Fruit fly (Drosophila melanogaster) whole organism, embryonic: ENCODE measurements around the gene CG13671.

Experiments used
- ATbp ChIP-seq: fragments of 200-800 bp; sonication (Bioruptor generic); optimal IDR thresholded peaks from 2 replicates; lab custom pipeline; 2017; ENCODE audit warnings: missing biosample characterization, mild to moderate bottlenecking, missing genetic modification characterization, missing genetic modification reagents
- Ada2b ChIP-seq: fragments of 200-800 bp; sonication (Bioruptor generic); IDR thresholded peaks from 2 replicates; pipeline ENCODE4 v1.3.6; 2022; ENCODE audit warnings: missing biosample characterization, missing genetic modification characterization
- CG10274 ChIP-seq: fragments of 200-800 bp; sonication (Bioruptor generic); optimal IDR thresholded peaks from 3 replicates; lab custom pipeline; 2017; ENCODE audit warnings: missing biosample characterization, mild to moderate bottlenecking, missing genetic modification characterization
- CG10654 ChIP-seq: fragments of 200-800 bp; sonication (Bioruptor generic); optimal IDR thresholded peaks from 2 replicates; lab custom pipeline; 2016; ENCODE audit warnings: missing biosample characterization, missing genetic modification characterization
- CG11398 ChIP-seq: fragments of 200-800 bp; sonication (Bioruptor generic); optimal IDR thresholded peaks from 2 replicates; lab custom pipeline; 2016; ENCODE audit warnings: missing biosample characterization, missing genetic modification characterization
- CG11560 ChIP-seq: fragments of 200-800 bp; sonication (Bioruptor generic); IDR thresholded peaks from 3 replicates; pipeline ENCODE4 v1.3.6; 2022; ENCODE audit warnings: missing biosample characterization, missing genetic modification characterization
- CG14860 ChIP-seq: fragments of 200-800 bp; sonication (Bioruptor generic); IDR thresholded peaks from 3 replicates; pipeline ENCODE4 v1.3.6; 2022; ENCODE audit warnings: missing biosample characterization, missing genetic modification characterization; ENCODE audit not compliant: partially characterized antibody
- CG16813 ChIP-seq: fragments of 200-800 bp; sonication (Bioruptor generic); IDR thresholded peaks from 3 replicates; pipeline ENCODE4 v1.3.6; 2022; ENCODE audit warnings: missing biosample characterization, missing genetic modification characterization; ENCODE audit not compliant: partially characterized antibody
- CG16863 ChIP-seq: fragments of 200-800 bp; sonication (Bioruptor generic); optimal IDR thresholded peaks from 3 replicates; lab custom pipeline; 2016; ENCODE audit warnings: missing biosample characterization, missing genetic modification characterization
- CG17612 ChIP-seq: fragments of 200-800 bp; sonication (Bioruptor generic); IDR thresholded peaks from 2 replicates; pipeline ENCODE4 v1.3.6; 2022; ENCODE audit warnings: missing biosample characterization, missing genetic modification characterization
- CG1832 ChIP-seq: fragments of 200-800 bp; sonication (Bioruptor generic); optimal IDR thresholded peaks from 2 replicates; lab custom pipeline; 2017; ENCODE audit warnings: missing biosample characterization, mild to moderate bottlenecking, missing genetic modification characterization, inconsistent platforms
- CG31365 ChIP-seq: fragments of 200-800 bp; sonication (Bioruptor generic); optimal IDR thresholded peaks from 2 replicates; lab custom pipeline; 2018; ENCODE audit warnings: missing biosample characterization, mild to moderate bottlenecking, missing genetic modification characterization
- CG31388 ChIP-seq: fragments of 200-800 bp; sonication (Bioruptor generic); optimal IDR thresholded peaks from 2 replicates; lab custom pipeline; 2016; ENCODE audit warnings: missing biosample characterization, missing genetic modification characterization
- CG31441 ChIP-seq: fragments of 200-800 bp; sonication (Bioruptor generic); IDR thresholded peaks from 2 replicates; pipeline ENCODE4 v1.3.6; 2022; ENCODE audit warnings: missing biosample characterization, missing genetic modification characterization
- CG3407 ChIP-seq: fragments of 200-800 bp; sonication (Bioruptor generic); optimal IDR thresholded peaks from 2 replicates; lab custom pipeline; 2018; ENCODE audit warnings: missing biosample characterization, mild to moderate bottlenecking, missing genetic modification characterization
- CG4328 ChIP-seq: fragments of 200-800 bp; sonication (Bioruptor generic); optimal IDR thresholded peaks from 3 replicates; lab custom pipeline; 2017; ENCODE audit warnings: missing biosample characterization, missing genetic modification reagents, missing genetic modification characterization
- CG4360 ChIP-seq: fragments of 200-800 bp; sonication (Bioruptor generic); IDR thresholded peaks from 2 replicates; pipeline ENCODE4 v1.3.6; 2022; ENCODE audit warnings: missing biosample characterization, missing genetic modification characterization
- CG4820 ChIP-seq: fragments of 200-800 bp; sonication (Bioruptor generic); optimal IDR thresholded peaks from 3 replicates; lab custom pipeline; 2016; ENCODE audit warnings: missing biosample characterization, missing genetic modification characterization
- CG6683 ChIP-seq: fragments of 200-800 bp; sonication (Bioruptor generic); optimal IDR thresholded peaks from 2 replicates; lab custom pipeline; 2017; ENCODE audit warnings: missing biosample characterization, mild to moderate bottlenecking, missing genetic modification characterization, missing genetic modification reagents
- CG6813 ChIP-seq: fragments of 200-800 bp; sonication (Bioruptor generic); optimal IDR thresholded peaks from 2 replicates; lab custom pipeline; 2017; ENCODE audit warnings: missing biosample characterization, missing genetic modification characterization, mild to moderate bottlenecking, moderate library complexity, missing genetic modification reagents
- CG7271 ChIP-seq: fragments of 200-800 bp; sonication (Bioruptor generic); optimal IDR thresholded peaks from 2 replicates; lab custom pipeline; 2018; ENCODE audit warnings: missing biosample characterization, mild to moderate bottlenecking, missing genetic modification characterization, moderate library complexity
- CG8089 ChIP-seq: fragments of 200-800 bp; sonication (Bioruptor generic); optimal IDR thresholded peaks from 3 replicates; lab custom pipeline; 2016; ENCODE audit warnings: missing biosample characterization, missing genetic modification characterization
- CoRest ChIP-seq: fragments of 200-800 bp; sonication (Bioruptor generic); optimal IDR thresholded peaks from 3 replicates; lab custom pipeline; 2018; ENCODE audit warnings: missing biosample characterization, mild to moderate bottlenecking, missing genetic modification characterization, moderate library complexity
- E2f2 ChIP-seq: fragments of 200-800 bp; sonication (Bioruptor generic); IDR thresholded peaks from 2 replicates; pipeline ENCODE4 v1.3.6; 2022; ENCODE audit warnings: missing biosample characterization, missing genetic modification characterization
- Eip74EF ChIP-seq, 2 experiments: fragments of 200-800 bp in 1 of 2; fragments of >200 bp in 1 of 2; sonication (Bioruptor generic) in 1 of 2; optimal IDR thresholded peaks; 2 replicates each; lab custom pipeline; 2017 to 2019; ENCODE audit warnings: missing biosample characterization in 2 of 2, missing genetic modification characterization in 2 of 2, mild to moderate bottlenecking in 1 of 2, moderate library complexity in 1 of 2
- Fer1 ChIP-seq: fragments of 200-800 bp; sonication (Bioruptor generic); optimal IDR thresholded peaks from 2 replicates; lab custom pipeline; 2017; ENCODE audit warnings: missing biosample characterization, mild to moderate bottlenecking, missing genetic modification characterization
- H2.0 ChIP-seq: fragments of 200-800 bp; sonication (Bioruptor generic); IDR thresholded peaks from 2 replicates; pipeline ENCODE4 v1.3.6; 2022; ENCODE audit warnings: missing biosample characterization, missing genetic modification characterization
- HLHmδ ChIP-seq: fragments of 200-800 bp; sonication (Bioruptor generic); optimal IDR thresholded peaks from 2 replicates; lab custom pipeline; 2018; ENCODE audit warnings: missing biosample characterization, mild to moderate bottlenecking, missing genetic modification characterization, moderate library complexity
- NFAT ChIP-seq: fragments of 200-800 bp; sonication (Bioruptor generic); IDR thresholded peaks from 2 replicates; pipeline ENCODE4 v1.3.6; 2022; ENCODE audit warnings: missing biosample characterization, missing genetic modification characterization
- Neu2 ChIP-seq: fragments of 200-800 bp; sonication (Bioruptor generic); optimal IDR thresholded peaks from 3 replicates; lab custom pipeline; 2016; ENCODE audit warnings: missing biosample characterization, missing genetic modification characterization, borderline replicate concordance
- Ravus ChIP-seq: fragments of 200-800 bp; sonication (Bioruptor generic); IDR thresholded peaks from 2 replicates; pipeline ENCODE4 v1.3.6; 2022; ENCODE audit warnings: missing biosample characterization, missing genetic modification characterization
- Scr ChIP-seq: fragments of 200-800 bp; sonication (Bioruptor generic); IDR thresholded peaks from 2 replicates; pipeline ENCODE4 v1.3.6; 2022; ENCODE audit warnings: missing biosample characterization, missing genetic modification characterization; ENCODE audit not compliant: partially characterized antibody
- Side ChIP-seq: fragments of 200-800 bp; sonication (Bioruptor generic); optimal IDR thresholded peaks from 2 replicates; lab custom pipeline; 2016; ENCODE audit warnings: missing biosample characterization, missing genetic modification characterization
- Ssrp ChIP-seq: fragments of 200-800 bp; sonication (Bioruptor generic); optimal IDR thresholded peaks from 2 replicates; lab custom pipeline; 2018; ENCODE audit warnings: missing biosample characterization, mild to moderate bottlenecking, missing genetic modification characterization, moderate library complexity
- TFAM ChIP-seq: fragments of 200-800 bp; sonication (Bioruptor generic); optimal IDR thresholded peaks from 2 replicates; lab custom pipeline; 2017; ENCODE audit warnings: missing biosample characterization, missing genetic modification characterization, inconsistent platforms
- ase ChIP-seq: fragments of 200-800 bp; sonication (Bioruptor generic); IDR thresholded peaks from 3 replicates; pipeline ENCODE4 v1.3.6; 2022; ENCODE audit warnings: missing biosample characterization, missing genetic modification characterization
- bbx ChIP-seq: fragments of 200-800 bp; sonication (Bioruptor generic); IDR thresholded peaks from 2 replicates; pipeline ENCODE4 v1.3.6; 2022; ENCODE audit warnings: missing biosample characterization, missing genetic modification characterization; ENCODE audit not compliant: partially characterized antibody
- bowl ChIP-seq: fragments of 200-800 bp; sonication (Bioruptor generic); IDR thresholded peaks from 2 replicates; pipeline ENCODE4 v1.3.6; 2022; ENCODE audit warnings: missing biosample characterization, missing genetic modification characterization
- da ChIP-seq: fragments of 200-800 bp; sonication (Bioruptor generic); optimal IDR thresholded peaks from 2 replicates; lab custom pipeline; 2016; ENCODE audit warnings: missing biosample characterization, missing genetic modification characterization
- eve ChIP-seq, 2 experiments: fragments of >200 bp; optimal IDR thresholded peaks; 2 replicates each; lab custom pipeline; 2017; ENCODE audit warnings: missing biosample characterization in 2 of 2, missing genetic modification characterization in 2 of 2
- gce ChIP-seq: fragments of 200-800 bp; sonication (Bioruptor generic); IDR thresholded peaks from 3 replicates; pipeline ENCODE4 v1.3.6; 2022; ENCODE audit warnings: missing biosample characterization, missing genetic modification characterization
- ham ChIP-seq: fragments of 200-800 bp; sonication (Bioruptor generic); IDR thresholded peaks from 2 replicates; pipeline ENCODE4 v1.3.6; 2022; ENCODE audit warnings: missing biosample characterization, missing genetic modification characterization
- kah ChIP-seq: fragments of 200-800 bp; sonication (Bioruptor generic); optimal IDR thresholded peaks from 2 replicates; lab custom pipeline; 2018; ENCODE audit warnings: missing biosample characterization, mild to moderate bottlenecking, missing genetic modification characterization
- org-1 ChIP-seq: fragments of 200-800 bp; sonication (Bioruptor generic); optimal IDR thresholded peaks from 2 replicates; lab custom pipeline; 2017; ENCODE audit warnings: missing biosample characterization, missing genetic modification characterization
- p53 ChIP-seq: fragments of 200-800 bp; sonication (Bioruptor generic); optimal IDR thresholded peaks from 2 replicates; lab custom pipeline; 2016; ENCODE audit warnings: missing biosample characterization, missing genetic modification characterization
- rib ChIP-seq: fragments of 200-800 bp; sonication (Bioruptor generic); IDR thresholded peaks from 2 replicates; pipeline ENCODE4 v1.3.6; 2022; ENCODE audit warnings: missing biosample characterization, missing genetic modification characterization
- sim ChIP-seq: fragments of 200-800 bp; sonication (Bioruptor generic); IDR thresholded peaks from 2 replicates; pipeline ENCODE4 v1.3.6; 2022; ENCODE audit warnings: missing biosample characterization, missing genetic modification characterization
- sima ChIP-seq: fragments of 200-800 bp; sonication (Bioruptor generic); optimal IDR thresholded peaks from 2 replicates; lab custom pipeline; 2016; ENCODE audit warnings: missing biosample characterization, missing genetic modification characterization
- tio ChIP-seq: fragments of 200-800 bp; sonication (Bioruptor generic); optimal IDR thresholded peaks from 2 replicates; lab custom pipeline; 2017; ENCODE audit warnings: missing biosample characterization, missing genetic modification characterization, inconsistent platforms
- wek ChIP-seq: fragments of 200-800 bp; sonication (Bioruptor generic); optimal IDR thresholded peaks from 3 replicates; lab custom pipeline; 2018; ENCODE audit warnings: missing biosample characterization, mild to moderate bottlenecking, missing genetic modification characterization, moderate library complexity
- z ChIP-seq: fragments of 200-800 bp; sonication (Bioruptor generic); IDR thresholded peaks from 3 replicates; pipeline ENCODE4 v1.3.6; 2022; ENCODE audit warnings: missing biosample characterization, missing genetic modification characterization

CG13671 gene

dm6 chr3L:8347346-8347745 lies 47.5 kb downstream of the CG13671 start (continued):
- no peak for TF ChIP-seq CG4360 (GFP tag; lab: Robert Waterston, UW)
- TF ChIP-seq Ssrp (tag; lab: Kevin White, UChicago): no peak
- no peak for TF ChIP-seq Eip74EF (GFP tag; optimal IDR thresholded peaks at IDR 0.05; lab: Kevin White, UChicago)
- TF ChIP-seq HLHmδ (GFP tag; lab: Kevin White, UChicago): peak; percentile 47
- TF ChIP-seq CG16863: no peak
- TF ChIP-seq CG31365 (tag; lab: Kevin White, UChicago): peak; percentile 30
- peak; percentile 37; the same call in 1 of the 3 replicates for TF ChIP-seq ase (GFP tag; lab: Robert Waterston, UW)
- TF ChIP-seq CG10274 (GFP tag; lab: Kevin White, UChicago): no peak
- TF ChIP-seq wek (GFP tag; lab: Kevin White, UChicago): peak; percentile 73
- no peak for TF ChIP-seq CG11398
- TF ChIP-seq z: 0 out of 3 replicates have a peak, but pooled peaks have one; percentile 28
- no peak for TF ChIP-seq CG11560 (tag; lab: Robert Waterston, UW)
- peak; percentile 44 for TF ChIP-seq CG3407 (GFP tag; lab: Kevin White, UChicago)
- peak; percentile 70 for TF ChIP-seq CG6813 (GFP tag; lab: Kevin White, UChicago)
- no peak for TF ChIP-seq Ravus (GFP tag; lab: Robert Waterston, UW)
- TF ChIP-seq NFAT (GFP tag; lab: Robert Waterston, UW): no peak
- TF ChIP-seq bbx (GFP tag; lab: Robert Waterston, UW): no peak
- TF ChIP-seq bowl (GFP tag; lab: Robert Waterston, UW): 0 out of 2 replicates have a peak, but pooled peaks have one; percentile 15
- TF ChIP-seq Fer1: no peak
- no peak for TF ChIP-seq sima (GFP tag; lab: Kevin White, UChicago)
- peak; percentile 36 for TF ChIP-seq org-1 (GFP tag; lab: Kevin White, UChicago)
- TF ChIP-seq Neu2 (GFP tag; lab: Kevin White, UChicago): no peak
- TF ChIP-seq p53 (GFP tag; lab: Kevin White, UChicago): no peak
- no peak for TF ChIP-seq Scr (GFP tag; lab: Robert Waterston, UW)
- TF ChIP-seq CG4820 (GFP tag; lab: Kevin White, UChicago): no peak
- peak; percentile 28 for TF ChIP-seq da (GFP tag; lab: Kevin White, UChicago)
- no peak for TF ChIP-seq Ada2b (GFP tag; lab: Robert Waterston, UW)
- no peak for TF ChIP-seq H2.0 (GFP tag; lab: Robert Waterston, UW)
- no peak for TF ChIP-seq CG8089 (GFP tag; lab: Kevin White, UChicago)
- TF ChIP-seq CG14860 (GFP tag; lab: Robert Waterston, UW): no peak
- TF ChIP-seq CG7271 (tag; lab: Kevin White, UChicago): no peak
- no peak for TF ChIP-seq CoRest
- no peak for TF ChIP-seq CG10654 (GFP tag; lab: Kevin White, UChicago)
- no peak for TF ChIP-seq TFAM (GFP tag; lab: Kevin White, UChicago)
- no peak for TF ChIP-seq CG1832 (GFP tag; lab: Kevin White, UChicago)
- no peak for TF ChIP-seq CG31441 (GFP tag; lab: Robert Waterston, UW)
- TF ChIP-seq sim (GFP tag; lab: Robert Waterston, UW): no peak
- no peak for TF ChIP-seq kah (GFP tag; lab: Kevin White, UChicago)
- TF ChIP-seq E2f2 (GFP tag; lab: Robert Waterston, UW): peak; percentile 23; the same call in 1 of the 2 replicates
- no peak for TF ChIP-seq Side (GFP tag; lab: Kevin White, UChicago)
- no peak for TF ChIP-seq CG31388 (GFP tag; lab: Kevin White, UChicago)
- peak; percentile 86 for TF ChIP-seq ATbp (GFP tag; lab: Kevin White, UChicago)
- TF ChIP-seq tio: no peak
- peak; percentile 15 for TF ChIP-seq CG6683
- TF ChIP-seq CG4328 (GFP tag; lab: Kevin White, UChicago): peak; percentile 50
- TF ChIP-seq rib (GFP tag; lab: Robert Waterston, UW): no peak
- peak; percentile 79; the same call in 2 of the 3 replicates for TF ChIP-seq gce (GFP tag; lab: Robert Waterston, UW)
- TF ChIP-seq CG17612: no peak
- TF ChIP-seq eve (GFP tag; optimal IDR thresholded peaks at IDR 0.05; lab: Kevin White, UChicago): no peak
- TF ChIP-seq CG16813 (GFP tag; lab: Robert Waterston, UW): no peak
- no peak for TF ChIP-seq ham
